Fruit fly (Drosophila melanogaster) whole organism: Measurements from ENCODE around the gene CG31664.

Experiments used
- CG8478 ChIP-seq: fragments of >200 bp; optimal IDR thresholded peaks from 2 replicates; lab custom pipeline; 2018; ENCODE audit warnings: inconsistent platforms
- Dll ChIP-seq: fragments of >200 bp; optimal IDR thresholded peaks from 2 replicates; lab custom pipeline; 2017
- EcR ChIP-seq, 2 experiments: fragments of >200 bp; optimal IDR thresholded peaks; 2 replicates each; lab custom pipeline; 2017; ENCODE audit warnings: missing biosample characterization in 2 of 2, missing genetic modification characterization in 2 of 2, missing genetic modification reagents in 2 of 2
- pan ChIP-seq: fragments of >200 bp; optimal IDR thresholded peaks from 2 replicates; lab custom pipeline; 2017
- psq ChIP-seq: fragments of >200 bp; optimal IDR thresholded peaks from 2 replicates; lab custom pipeline; 2017
- usp ChIP-seq: fragments of >200 bp; optimal IDR thresholded peaks from 2 replicates; lab custom pipeline; 2017; ENCODE audit warnings: missing biosample characterization, missing genetic modification characterization, mixed read lengths

Gene CG31664

DNA sequence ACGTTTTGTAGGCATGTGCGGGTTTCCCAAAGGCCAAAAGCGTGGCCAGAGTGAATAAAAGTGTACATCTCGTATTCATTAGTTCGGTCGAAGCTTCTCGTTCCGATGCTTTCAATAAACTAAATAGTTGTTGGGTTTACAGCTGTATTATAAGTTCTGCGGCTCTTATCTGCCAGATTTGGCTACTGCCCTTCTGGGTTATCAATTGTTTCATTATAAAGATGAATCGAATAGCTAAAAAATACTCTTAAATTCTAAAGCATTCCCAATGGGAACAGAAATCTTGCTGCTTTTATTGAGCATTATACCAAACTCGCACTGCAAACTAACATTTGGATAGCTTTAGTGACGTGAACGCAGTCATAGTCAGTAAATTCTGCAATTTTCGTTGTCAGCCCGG, at the start of gene CG31664:
Gene CG31664 (minus strand): TSS at position 101 of the 400 bp plus-strand sequence.
- TF ChIP-seq CG8478 (lab: Kevin White, UChicago) = no peak
- TF ChIP-seq Dll (lab: Kevin White, UChicago) = no peak
- no peak for TF ChIP-seq usp (GFP tag; lab: Kevin White, UChicago)

DNA sequence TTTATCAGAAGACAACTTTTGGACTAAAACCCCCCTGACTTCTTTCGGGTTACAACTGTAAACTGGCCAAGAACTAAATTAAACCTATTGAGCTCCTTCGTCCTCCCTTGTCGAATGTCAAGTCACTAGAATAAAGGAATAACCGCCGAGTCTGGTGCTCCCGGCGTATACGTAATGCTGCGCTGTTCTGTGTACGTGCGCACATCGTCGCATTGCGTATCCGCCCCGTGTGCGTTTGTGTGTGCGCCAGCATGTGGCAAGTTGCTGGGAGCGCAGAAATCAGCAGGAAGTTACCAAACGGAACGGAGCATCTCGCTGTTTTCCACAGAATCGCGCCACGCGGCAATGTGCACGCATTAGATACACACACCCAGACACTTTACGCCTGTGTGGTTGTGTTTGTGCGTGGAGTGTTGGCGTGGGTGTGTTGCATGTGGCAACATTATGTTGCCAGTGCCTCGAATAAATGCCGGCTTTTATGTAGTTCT, 47.4 kb upstream of the CG31664 start:
- no peak for TF ChIP-seq psq (lab: Kevin White, UChicago)

DNA sequence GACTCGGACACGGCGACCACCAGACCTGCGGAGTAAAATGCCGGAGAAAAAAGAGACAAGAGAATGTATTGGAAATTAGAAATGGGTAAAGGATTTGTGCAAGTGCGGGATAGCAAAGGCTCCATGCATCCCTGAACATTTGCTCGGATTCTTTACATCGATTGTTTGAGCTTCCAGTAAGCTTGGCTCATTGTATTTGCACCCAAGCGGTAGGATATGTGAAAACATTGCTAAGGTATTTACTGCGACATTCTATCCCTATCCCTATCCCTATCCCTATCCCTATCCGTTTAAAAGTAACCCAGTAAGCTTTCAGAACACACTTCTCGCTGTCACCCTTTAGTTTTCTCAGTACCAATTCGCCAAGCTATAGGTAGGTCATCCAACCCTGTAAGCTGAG, 43.2 kb upstream of the CG31664 start, which contains the start of gene CG7295:
Gene CG7295 (plus strand): TSS at position 301 of the 400 bp plus-strand sequence.
- no peak for TF ChIP-seq CG8478 (lab: Kevin White, UChicago)
- TF ChIP-seq psq (lab: Kevin White, UChicago) = no peak
- TF ChIP-seq EcR (GFP tag; optimal IDR thresholded peaks at IDR 0.05; lab: Kevin White, UChicago) = no peak
- no peak for TF ChIP-seq usp (GFP tag; lab: Kevin White, UChicago)
- TF ChIP-seq pan (lab: Kevin White, UChicago) = no peak
- no peak for TF ChIP-seq Dll (lab: Kevin White, UChicago)

DNA sequence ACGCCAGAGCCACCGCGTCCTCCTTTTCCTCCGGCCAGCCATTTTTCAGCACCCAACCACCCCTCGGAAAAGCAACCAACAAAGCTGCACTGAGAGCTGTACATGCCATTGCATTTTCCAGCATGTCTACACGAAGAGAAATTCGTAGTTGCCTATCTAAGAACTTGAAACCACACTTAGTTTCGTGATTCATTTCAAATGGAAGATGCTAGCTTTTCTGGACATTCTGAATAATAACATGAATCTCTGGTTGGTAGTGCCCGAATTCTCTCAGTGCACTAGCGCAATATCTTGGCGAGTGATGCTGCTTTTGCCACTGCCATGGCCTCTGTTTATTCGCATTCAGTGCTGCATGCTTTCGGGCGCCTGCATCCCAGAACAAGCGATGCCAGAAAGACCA, 35.7 kb upstream of the CG31664 start:
- TF ChIP-seq psq (lab: Kevin White, UChicago) = no peak
- no peak for TF ChIP-seq Dll (lab: Kevin White, UChicago)
- no peak for TF ChIP-seq usp (GFP tag; lab: Kevin White, UChicago)
- no peak for TF ChIP-seq CG8478 (lab: Kevin White, UChicago)
- TF ChIP-seq EcR (GFP tag; optimal IDR thresholded peaks at IDR 0.05; lab: Kevin White, UChicago) = no peak
- no peak for TF ChIP-seq pan (lab: Kevin White, UChicago)

DNA sequence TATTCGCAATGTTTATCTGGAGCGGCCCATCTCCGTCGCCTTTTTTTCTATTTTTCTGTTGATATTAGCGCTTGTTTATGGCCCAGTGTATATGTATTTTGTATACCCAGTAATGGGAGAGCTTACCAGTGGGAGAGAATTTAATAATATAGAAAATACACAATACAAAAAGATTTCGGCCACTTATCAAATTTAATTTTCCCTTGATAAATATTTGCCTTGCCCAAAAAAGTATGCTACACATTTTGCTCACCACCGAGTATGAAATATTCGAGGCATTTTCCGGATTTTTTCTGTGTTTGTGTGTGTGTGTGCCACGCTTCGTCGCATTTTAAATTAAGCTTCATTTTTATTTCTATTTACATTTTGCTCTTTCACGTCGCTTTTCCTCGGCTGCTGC, 12.7 kb upstream of the CG31664 start:
- no peak for TF ChIP-seq pan (lab: Kevin White, UChicago)
- no peak for TF ChIP-seq EcR (GFP tag; optimal IDR thresholded peaks at IDR 0.05; lab: Kevin White, UChicago)
- no peak for TF ChIP-seq CG8478 (lab: Kevin White, UChicago)
- TF ChIP-seq Dll (lab: Kevin White, UChicago) = no peak
- no peak for TF ChIP-seq psq (lab: Kevin White, UChicago)
- TF ChIP-seq usp (GFP tag; lab: Kevin White, UChicago) = no peak

- no peak for TF ChIP-seq psq (lab: Kevin White, UChicago)
- TF ChIP-seq EcR (GFP tag; optimal IDR thresholded peaks at IDR 0.05; lab: Kevin White, UChicago) = no peak
- TF ChIP-seq CG8478 (lab: Kevin White, UChicago) = no peak
- TF ChIP-seq Dll (lab: Kevin White, UChicago) = no peak
- no peak for TF ChIP-seq pan (lab: Kevin White, UChicago)
Measured at dm6 chr2L:1837717-1838368, 11.5 kb upstream of the CG31664 start.

dm6 chr2L:1836238-1836637, 9.9 kb upstream of the CG31664 start, which contains the start of gene wry:
TSS of gene wry (plus strand) at chr2L:1836538.
- TF ChIP-seq usp (GFP tag; lab: Kevin White, UChicago) (no peak), CG8478 (lab: Kevin White, UChicago) (no peak), psq (lab: Kevin White, UChicago) (no peak), Dll (lab: Kevin White, UChicago) (no peak), pan (lab: Kevin White, UChicago) (no peak), EcR (GFP tag; optimal IDR thresholded peaks at IDR 0.05; lab: Kevin White, UChicago) (no peak)

dm6 chr2L:1832465-1832864, 6.2 kb upstream of the CG31664 start, which contains the start of gene c-cup:
TSS of gene c-cup (minus strand) at chr2L:1832565.
- TF ChIP-seq Dll (lab: Kevin White, UChicago) (no peak), usp (GFP tag; lab: Kevin White, UChicago) (no peak), pan (lab: Kevin White, UChicago) (no peak), EcR (GFP tag; optimal IDR thresholded peaks at IDR 0.05; lab: Kevin White, UChicago) (no peak), CG8478 (lab: Kevin White, UChicago) (no peak), psq (lab: Kevin White, UChicago) (no peak)

- no peak for TF ChIP-seq pan (lab: Kevin White, UChicago)
- no peak for TF ChIP-seq psq (lab: Kevin White, UChicago)
- TF ChIP-seq Dll (lab: Kevin White, UChicago) = no peak
Measured at dm6 chr2L:1828282-1828681, 2.0 kb upstream of the CG31664 start.

dm6 chr2L:1823231-1823630, 3.1 kb downstream of the CG31664 start, which contains the start of gene CG31933:
TSS of gene CG31933 (minus strand) at chr2L:1823331.
- no peak for TF ChIP-seq Dll (lab: Kevin White, UChicago)
- TF ChIP-seq EcR (GFP tag; optimal IDR thresholded peaks at IDR 0.05; lab: Kevin White, UChicago) = no peak
- no peak for TF ChIP-seq pan (lab: Kevin White, UChicago)

- TF ChIP-seq usp (GFP tag; lab: Kevin White, UChicago) (no peak), pan (lab: Kevin White, UChicago) (no peak), Dll (lab: Kevin White, UChicago) (no peak), CG8478 (lab: Kevin White, UChicago) (no peak), psq (lab: Kevin White, UChicago) (no peak)
Measured at dm6 chr2L:1794817-1795216, 31.5 kb downstream of the CG31664 start, which contains the start of gene Gr22a. TSS of gene Gr22a (minus strand) at chr2L:1794917.

DNA sequence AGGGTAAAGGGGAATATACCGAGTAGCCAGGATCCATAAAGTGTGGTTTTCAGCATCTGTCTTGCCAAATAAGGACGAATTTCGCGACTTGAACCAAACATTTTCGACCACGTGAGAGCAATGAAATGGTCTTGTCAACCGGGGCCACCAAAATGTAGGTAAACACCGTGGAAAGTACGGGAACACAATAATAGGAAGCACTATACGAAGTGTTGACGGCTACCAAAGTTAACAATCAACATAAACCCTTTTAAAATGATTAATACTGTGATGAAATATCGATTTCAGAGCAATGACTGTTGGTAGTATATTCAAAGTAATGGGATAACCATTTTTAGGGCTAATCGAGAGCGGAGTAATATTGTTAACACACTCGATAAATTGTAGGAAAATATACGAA, 33.1 kb downstream of the CG31664 start, which contains the start of gene Gr22b:
Gene Gr22b (minus strand): TSS at position 101 of the 400 bp plus-strand sequence.
- TF ChIP-seq usp (GFP tag; lab: Kevin White, UChicago) = no peak
